Fruit fly (Drosophila melanogaster) S2 (cell line): ENCODE measurements around the gene CG13055.

Source experiments
- CG8478 ChIP-seq: fragments of >200 bp; optimal IDR thresholded peaks from 2 replicates; lab custom pipeline; 2018
- CTCF ChIP-seq, 2 experiments: fragments of >200 bp; optimal IDR thresholded peaks; 2 replicates each; lab custom pipeline; 2018

- no peak for TF ChIP-seq CG8478
- no peak for TF ChIP-seq CTCF (optimal IDR thresholded peaks at IDR 0.05; lab: Kevin White, UChicago)
Observed at dm6 chr3L:16301153-16301552, 49.0 kb upstream of the CG13055 start, which contains the start of gene CG4982.
